Worm (Caenorhabditis elegans) whole organism, L4 larva: ENCODE measurements around the gene mex-5.

Source experiments
- F10B5.3 ChIP-seq: sonication (generic microtip); optimal IDR thresholded peaks from 2 replicates; lab custom pipeline; 2016; ENCODE audit warnings: mild to moderate bottlenecking, missing genetic modification characterization, missing compliant biosample characterization
- F44E2.7 ChIP-seq: fragments of 200-800 bp; sonication (Bioruptor generic); IDR thresholded peaks from 2 replicates; pipeline ENCODE4 v2.1.2; 2022; ENCODE audit warnings: missing genetic modification characterization, missing compliant biosample characterization
- T26A8.4 ChIP-seq: fragments of 200-800 bp; sonication (Bioruptor generic); IDR thresholded peaks from 2 replicates; pipeline ENCODE4 v1.3.6; 2022; ENCODE audit warnings: missing genetic modification characterization, missing compliant biosample characterization
- Y75B8A.6 ChIP-seq: fragments of 200-800 bp; sonication (Bioruptor generic); IDR thresholded peaks from 2 replicates; pipeline ENCODE4 v1.3.6; 2022; ENCODE audit warnings: missing genetic modification reagents, missing genetic modification characterization, missing compliant biosample characterization
- ZK337.2 ChIP-seq: fragments of 200-800 bp; sonication (Bioruptor generic); IDR thresholded peaks from 2 replicates; pipeline ENCODE4 v1.3.6; 2022; ENCODE audit warnings: missing genetic modification reagents, missing genetic modification characterization, missing compliant biosample characterization
- aha-1 ChIP-seq: fragments of 150-350 bp; peaks from one replicate; lab custom pipeline; 2014; ENCODE audit warnings: missing biosample characterization, missing genetic modification characterization
- ama-1 ChIP-seq: fragments of 150-350 bp; optimal IDR thresholded peaks from 2 replicates; lab custom pipeline; 2014; ENCODE audit warnings: inconsistent platforms, mixed read lengths
- ceh-28 ChIP-seq: fragments of 150-350 bp; optimal IDR thresholded peaks from 2 replicates; lab custom pipeline; 2014; ENCODE audit warnings: missing biosample characterization, missing genetic modification reagents, missing genetic modification characterization
- ces-1 ChIP-seq: fragments of 150-350 bp; sonication (generic microtip); optimal IDR thresholded peaks from 4 replicates; lab custom pipeline; 2014; ENCODE audit warnings: missing biosample characterization, missing genetic modification reagents, missing genetic modification characterization
- ctbp-1 ChIP-seq: fragments of 200-800 bp; sonication (Bioruptor generic); IDR thresholded peaks from 2 replicates; pipeline ENCODE4 v1.3.6; 2022; ENCODE audit warnings: missing genetic modification reagents, missing genetic modification characterization, missing compliant biosample characterization
- daf-8 ChIP-seq: fragments of 200-800 bp; sonication (Bioruptor generic); IDR thresholded peaks from 2 replicates; pipeline ENCODE4 v1.3.6; 2022; ENCODE audit warnings: missing genetic modification characterization, missing compliant biosample characterization
- dmd-8 ChIP-seq: fragments of 200-800 bp; sonication (Bioruptor generic); IDR thresholded peaks from 2 replicates; pipeline ENCODE4 v1.3.6; 2022; ENCODE audit warnings: missing genetic modification characterization, missing compliant biosample characterization
- dve-1 ChIP-seq: sonication (generic microtip); optimal IDR thresholded peaks from 2 replicates; lab custom pipeline; 2017; ENCODE audit warnings: antibody characterized with exemption, mild to moderate bottlenecking, missing genetic modification characterization, missing compliant biosample characterization; ENCODE audit not compliant: insufficient read depth
- egl-43 ChIP-seq: fragments of 200-800 bp; sonication (Bioruptor generic); IDR thresholded peaks from 2 replicates; pipeline ENCODE4 v1.3.6; 2022; ENCODE audit warnings: missing genetic modification reagents, missing genetic modification characterization, missing compliant biosample characterization
- gei-8 ChIP-seq: fragments of 200-800 bp; sonication (Bioruptor generic); optimal IDR thresholded peaks from 2 replicates; lab custom pipeline; 2018; ENCODE audit warnings: mild to moderate bottlenecking, missing genetic modification characterization, missing compliant biosample characterization
- hlh-30 ChIP-seq: sonication (generic microtip); optimal IDR thresholded peaks from 2 replicates; lab custom pipeline; 2017; ENCODE audit warnings: antibody characterized with exemption, mild to moderate bottlenecking, missing genetic modification characterization, missing compliant biosample characterization; ENCODE audit not compliant: insufficient read depth
- hmg-1.1 ChIP-seq: fragments of 200-800 bp; sonication (Bioruptor generic); IDR thresholded peaks from 2 replicates; pipeline ENCODE4 v1.3.6; 2022; ENCODE audit warnings: missing genetic modification reagents, missing genetic modification characterization, missing compliant biosample characterization
- lim-7 ChIP-seq: fragments of 200-800 bp; sonication (Bioruptor generic); IDR thresholded peaks from 2 replicates; pipeline ENCODE4 v1.3.6; 2022; ENCODE audit warnings: missing genetic modification characterization, missing compliant biosample characterization
- lin-13 ChIP-seq: fragments of 150-350 bp; optimal IDR thresholded peaks from 2 replicates; lab custom pipeline; 2014; ENCODE audit warnings: missing biosample characterization, missing genetic modification reagents, missing genetic modification characterization
- lir-3 ChIP-seq: sonication (generic microtip); optimal IDR thresholded peaks from 2 replicates; lab custom pipeline; 2016; ENCODE audit warnings: mild to moderate bottlenecking, missing genetic modification characterization, missing compliant biosample characterization
- mep-1 ChIP-seq: fragments of 150-350 bp; sonication (generic microtip); optimal IDR thresholded peaks from 3 replicates; lab custom pipeline; 2014; ENCODE audit warnings: missing biosample characterization, missing genetic modification characterization
- mxl-2 ChIP-seq: fragments of 200-800 bp; sonication (Bioruptor generic); conservative IDR thresholded peaks from 2 replicates; pipeline ENCODE4 v1.3.6; 2022; ENCODE audit warnings: missing genetic modification reagents, missing genetic modification characterization, missing compliant biosample characterization
- mxl-3 ChIP-seq: fragments of 200-800 bp; sonication (Bioruptor generic); optimal IDR thresholded peaks from 2 replicates; lab custom pipeline; 2018; ENCODE audit warnings: mild to moderate bottlenecking, missing genetic modification characterization, missing compliant biosample characterization
- nhr-102 ChIP-seq: sonication (generic microtip); optimal IDR thresholded peaks from 2 replicates; lab custom pipeline; 2016; ENCODE audit warnings: mild to moderate bottlenecking, missing genetic modification characterization, moderate library complexity, missing compliant biosample characterization
- nhr-111 ChIP-seq: fragments of 200-800 bp; sonication (Bioruptor generic); optimal IDR thresholded peaks from 2 replicates; lab custom pipeline; 2018; ENCODE audit warnings: mild to moderate bottlenecking, missing genetic modification characterization, missing compliant biosample characterization
- nhr-25 ChIP-seq: sonication (generic microtip); optimal IDR thresholded peaks from 2 replicates; lab custom pipeline; 2017; ENCODE audit warnings: missing genetic modification characterization, mild to moderate bottlenecking, missing compliant biosample characterization, antibody characterized with exemption, moderate library complexity, borderline replicate concordance; ENCODE audit not compliant: insufficient read depth
- nhr-28 ChIP-seq: fragments of 150-350 bp; optimal IDR thresholded peaks from 2 replicates; lab custom pipeline; 2014; ENCODE audit warnings: missing biosample characterization, missing genetic modification characterization
- nhr-41 ChIP-seq: fragments of 200-800 bp; sonication (Bioruptor generic); IDR thresholded peaks from 2 replicates; pipeline ENCODE4 v1.3.6; 2022; ENCODE audit warnings: missing genetic modification reagents, missing genetic modification characterization, missing compliant biosample characterization
- nhr-42 ChIP-seq: fragments of 200-800 bp; sonication (Bioruptor generic); IDR thresholded peaks from 2 replicates; pipeline ENCODE4 v1.3.6; 2022; ENCODE audit warnings: missing genetic modification characterization, missing compliant biosample characterization
- nhr-48 ChIP-seq: sonication (generic microtip); optimal IDR thresholded peaks from 2 replicates; lab custom pipeline; 2016; ENCODE audit warnings: mild to moderate bottlenecking, missing genetic modification characterization, missing compliant biosample characterization
- nhr-76 ChIP-seq: fragments of 150-350 bp; optimal IDR thresholded peaks from 2 replicates; lab custom pipeline; 2014; ENCODE audit warnings: missing biosample characterization, missing genetic modification characterization
- saeg-2 ChIP-seq: fragments of 200-800 bp; sonication (Bioruptor generic); IDR thresholded peaks from 2 replicates; pipeline ENCODE4 v1.3.6; 2022; ENCODE audit warnings: missing genetic modification reagents, missing genetic modification characterization, missing compliant biosample characterization
- sdz-12 ChIP-seq: fragments of 200-800 bp; sonication (Bioruptor generic); optimal IDR thresholded peaks from 2 replicates; lab custom pipeline; 2018; ENCODE audit warnings: mild to moderate bottlenecking, missing genetic modification characterization, missing compliant biosample characterization
- set-16 ChIP-seq: fragments of 200-800 bp; sonication (Bioruptor generic); IDR thresholded peaks from 2 replicates; pipeline ENCODE4 v1.3.6; 2022; ENCODE audit warnings: missing genetic modification reagents, missing genetic modification characterization, missing compliant biosample characterization
- snpc-4 ChIP-seq: fragments of 150-350 bp; optimal IDR thresholded peaks from 2 replicates; lab custom pipeline; 2014; ENCODE audit warnings: missing biosample characterization, missing genetic modification characterization
- tra-1 ChIP-seq: fragments of 200-800 bp; sonication (Bioruptor generic); IDR thresholded peaks from 2 replicates; pipeline ENCODE4 v1.3.6; 2022; ENCODE audit warnings: missing genetic modification reagents, missing genetic modification characterization, missing compliant biosample characterization
- unc-39 ChIP-seq: sonication (generic microtip); optimal IDR thresholded peaks from 2 replicates; lab custom pipeline; 2017; ENCODE audit warnings: missing biosample characterization, missing genetic modification characterization
- unc-62 ChIP-seq, 3 experiments: fragments of 150-350 bp in 1 of 3; sonication (generic microtip); optimal IDR thresholded peaks in 2 of 3; peaks in 1 of 3; 1 replicate in 1 of 3; 2 replicates in 2 of 3; lab custom pipeline; 2014 to 2017; ENCODE audit warnings: missing biosample characterization in 3 of 3, missing genetic modification characterization in 3 of 3, missing genetic modification reagents in 3 of 3, missing genotype in 1 of 3
- ztf-11 ChIP-seq: fragments of 150-350 bp; optimal IDR thresholded peaks from 2 replicates; lab custom pipeline; 2014; ENCODE audit warnings: missing biosample characterization, missing genetic modification characterization
- ztf-7 ChIP-seq: fragments of 150-350 bp; optimal IDR thresholded peaks from 2 replicates; lab custom pipeline; 2014; ENCODE audit warnings: missing biosample characterization, missing genetic modification characterization

Gene mex-5

ce11 chrIV:13390770-13391169 lies 37.2 kb downstream of the mex-5 start:
- TF ChIP-seq unc-62 (GFP tag; optimal IDR thresholded peaks at IDR 0.05 in 1 of 2; lab: Kevin White, UChicago) = peak in 1 of 2 experiments; percentile 91
- TF ChIP-seq unc-62 (tag; optimal IDR thresholded peaks at IDR 0.05; lab: Kevin White, UChicago) = no peak
- TF ChIP-seq aha-1 (tag; lab: Kevin White, UChicago) = peak; percentile 84
- TF ChIP-seq unc-39 (tag; lab: Kevin White, UChicago) = no peak
- peak; percentile 35 for TF ChIP-seq gei-8 (GFP tag; lab: Kevin White, UChicago)
- TF ChIP-seq Y75B8A.6 (GFP tag; lab: Robert Waterston, UW) = no peak
- TF ChIP-seq ctbp-1 (GFP tag; lab: Robert Waterston, UW) = 0 out of 2 replicates have a peak, but pooled peaks have one; percentile 12
- TF ChIP-seq dve-1 (tag; lab: Kevin White, UChicago) = no peak

ce11 chrIV:13392230-13392629 lies 38.7 kb downstream of the mex-5 start:
- TF ChIP-seq ztf-7 (tag; lab: Kevin White, UChicago) (no peak), lim-7 (GFP tag; lab: Robert Waterston, UW) (0 out of 2 replicates have a peak, but pooled peaks have one; percentile 35), nhr-28 (tag; lab: Kevin White, UChicago) (no peak), ztf-11 (tag; lab: Kevin White, UChicago) (no peak), nhr-25 (tag; lab: Kevin White, UChicago) (no peak), saeg-2 (GFP tag; lab: Robert Waterston, UW) (no peak), lir-3 (tag; lab: Kevin White, UChicago) (no peak), lin-13 (no peak), daf-8 (GFP tag; lab: Robert Waterston, UW) (no peak), Y75B8A.6 (GFP tag; lab: Robert Waterston, UW) (no peak), egl-43 (0 out of 2 replicates have a peak, but pooled peaks have one; percentile 44), nhr-111 (GFP tag; lab: Kevin White, UChicago) (peak; percentile 13), nhr-48 (tag; lab: Kevin White, UChicago) (no peak), mep-1 (tag; lab: Kevin White, UChicago) (no peak), ZK337.2 (GFP tag; lab: Robert Waterston, UW) (no peak), ces-1 (no peak), nhr-42 (GFP tag; lab: Robert Waterston, UW) (0 out of 2 replicates have a peak, but pooled peaks have one; percentile 33), nhr-102 (no peak), T26A8.4 (GFP tag; lab: Robert Waterston, UW) (peak; percentile 46), dmd-8 (GFP tag; lab: Robert Waterston, UW) (no peak), nhr-76 (tag; lab: Kevin White, UChicago) (no peak), mxl-3 (no peak), F10B5.3 (tag; lab: Kevin White, UChicago) (no peak), hlh-30 (tag; lab: Kevin White, UChicago) (no peak), unc-39 (tag; lab: Kevin White, UChicago) (no peak), sdz-12 (peak; percentile 68), ceh-28 (tag; lab: Kevin White, UChicago) (no peak), hmg-1.1 (GFP tag; lab: Robert Waterston, UW) (no peak), set-16 (GFP tag; lab: Robert Waterston, UW) (peak; percentile 26; the same call in 1 of the 2 replicates), mxl-2 (GFP tag; lab: Robert Waterston, UW) (no peak; the same call in 1 of the 2 replicates), snpc-4 (tag; lab: Kevin White, UChicago) (no peak), nhr-41 (GFP tag; lab: Robert Waterston, UW) (no peak), tra-1 (GFP tag; lab: Robert Waterston, UW) (no peak), F44E2.7 (GFP tag; lab: Robert Waterston, UW) (no peak), ama-1 (lab: Kevin White, UChicago) (no peak), aha-1 (tag; lab: Kevin White, UChicago) (peak; percentile 25)
